Fruit fly (Drosophila melanogaster): ENCODE results near the gene Vps45.

Gene Vps45

dm6 chr3R:9573812-9574587 lies 10.3 kb downstream of the Vps45 start, which contains the start of gene CG9399 (continued):
- TF ChIP-seq trem (tag; optimal IDR thresholded peaks at IDR 0.05) (peak; percentile 93), CG13287 (GFP tag; IDR thresholded peaks at IDR 0.05; ENCODE audit: partially characterized antibody) (peak; percentile 27; the same call in 1 of the 2 replicates), CG7928 (GFP tag; optimal IDR thresholded peaks at IDR 0.05) (peak; percentile 72), CG32767 (GFP tag; IDR thresholded peaks at IDR 0.05) (peak; percentile 97), mirr (GFP tag; optimal IDR thresholded peaks at IDR 0.05) (peak; percentile 79), H2.0 (GFP tag; IDR thresholded peaks at IDR 0.05) (peak; percentile 98), CG14710 (tag; optimal IDR thresholded peaks at IDR 0.05) (peak; percentile 97), br (optimal IDR thresholded peaks at IDR 0.05) (no peak), Asciz (GFP tag; optimal IDR thresholded peaks at IDR 0.05) (peak; percentile 89), MESR4 (GFP tag; optimal IDR thresholded peaks at IDR 0.05) (peak; percentile 77), fd102C (GFP tag; optimal IDR thresholded peaks at IDR 0.05) (peak; percentile 91), CG18262 (tag; optimal IDR thresholded peaks at IDR 0.05) (peak; percentile 97), nmo (GFP tag; optimal IDR thresholded peaks at IDR 0.05) (peak; percentile 98), Sry-β (GFP tag; optimal IDR thresholded peaks at IDR 0.05) (peak; percentile 97), CG31441 (GFP tag; IDR thresholded peaks at IDR 0.05) (peak; percentile 99), kni (GFP tag; optimal IDR thresholded peaks at IDR 0.05) (peak; percentile 79), CG9817 (tag; optimal IDR thresholded peaks at IDR 0.05) (peak; percentile 94), CG34224 (GFP tag; IDR thresholded peaks at IDR 0.05; ENCODE audit: partially characterized antibody) (peak; percentile 51), Elba2 (GFP tag; optimal IDR thresholded peaks at IDR 0.05) (peak; percentile 84), gcm (GFP tag; optimal IDR thresholded peaks at IDR 0.05) (peak; percentile 98), CrebB (tag; optimal IDR thresholded peaks at IDR 0.05) (peak; percentile 94), kay (GFP tag; optimal IDR thresholded peaks at IDR 0.05) (peak; percentile 94), z (GFP tag; IDR thresholded peaks at IDR 0.05) (peak; percentile 73), CG10979 (tag; optimal IDR thresholded peaks at IDR 0.05) (peak; percentile 95), ATbp (GFP tag; optimal IDR thresholded peaks at IDR 0.05) (peak; percentile 95), CG15479 (GFP tag; optimal IDR thresholded peaks at IDR 0.05) (peak; percentile 70), CG14014 (GFP tag; IDR thresholded peaks at IDR 0.05) (peak; percentile 98), pum (GFP tag; optimal IDR thresholded peaks at IDR 0.05) (peak; percentile 91), CG8290 (GFP tag; optimal IDR thresholded peaks at IDR 0.05) (peak; percentile 95), CG8290 (tag; optimal IDR thresholded peaks at IDR 0.05) (peak; percentile 92), CG15073 (GFP tag; optimal IDR thresholded peaks at IDR 0.05) (peak; percentile 87), CG31365 (tag; optimal IDR thresholded peaks at IDR 0.05) (peak; percentile 64), CG3281 (GFP tag; optimal IDR thresholded peaks at IDR 0.05) (peak; percentile 91), hbn (GFP tag; IDR thresholded peaks at IDR 0.05; ENCODE audit: partially characterized antibody) (no peak), CG34422 (GFP tag; IDR thresholded peaks at IDR 0.05) (peak; percentile 98), Bgb (GFP tag; IDR thresholded peaks at IDR 0.05; ENCODE audit: partially characterized antibody) (peak; percentile 65; the same call in 1 of the 2 replicates), chinmo (GFP tag; IDR thresholded peaks at IDR 0.05; ENCODE audit: partially characterized antibody) (0 out of 4 replicates have a peak, but pooled peaks have one; percentile 57), emc (GFP tag; optimal IDR thresholded peaks at IDR 0.05) (peak; percentile 63), CG8924 (tag; optimal IDR thresholded peaks at IDR 0.05) (peak; percentile 97), CG6654 (GFP tag; optimal IDR thresholded peaks at IDR 0.05) (peak; percentile 82), TFAM (GFP tag; optimal IDR thresholded peaks at IDR 0.05) (peak; percentile 79), CG12659 (GFP tag; optimal IDR thresholded peaks at IDR 0.05) (peak; percentile 99), CG14860 (GFP tag; IDR thresholded peaks at IDR 0.05; ENCODE audit: partially characterized antibody) (0 out of 3 replicates have a peak, but pooled peaks have one; percentile 48), CG10654 (GFP tag; optimal IDR thresholded peaks at IDR 0.05) (peak; percentile 97), vvl (GFP tag; IDR thresholded peaks at IDR 0.05) (peak; percentile 99), CG3163 (GFP tag; optimal IDR thresholded peaks at IDR 0.05) (peak; percentile 71), CG4617 (GFP tag; optimal IDR thresholded peaks at IDR 0.05; ENCODE audit: borderline replicate concordance) (peak; percentile 97), tin (GFP tag; optimal IDR thresholded peaks at IDR 0.05) (peak; percentile 98)

All from whole organism, embryonic.